Fruit fly (Drosophila melanogaster) whole organism, pupa: ENCODE results near the gene tipE.

Experiments
- CG14655 ChIP-seq: fragments of 200-800 bp; sonication (Bioruptor generic); optimal IDR thresholded peaks from 3 replicates; lab custom pipeline; 2017; ENCODE audit warnings: mild to moderate bottlenecking, missing biosample characterization, missing genetic modification reagents, missing genetic modification characterization
- CG15710 ChIP-seq: fragments of 200-800 bp; sonication (Bioruptor generic); optimal IDR thresholded peaks from 2 replicates; lab custom pipeline; 2018; ENCODE audit warnings: missing biosample characterization, mild to moderate bottlenecking, missing genetic modification characterization, moderate library complexity
- CG17806 ChIP-seq: fragments of 200-800 bp; sonication (Bioruptor generic); optimal IDR thresholded peaks from 2 replicates; lab custom pipeline; 2018; ENCODE audit warnings: missing biosample characterization, mild to moderate bottlenecking, missing genetic modification characterization, moderate library complexity
- CG8159 ChIP-seq: fragments of 200-800 bp; sonication (Bioruptor generic); optimal IDR thresholded peaks from 3 replicates; lab custom pipeline; 2018; ENCODE audit warnings: missing biosample characterization, mild to moderate bottlenecking, missing genetic modification characterization, moderate library complexity
- D1 ChIP-seq: fragments of 200-800 bp; sonication (Bioruptor generic); optimal IDR thresholded peaks from 2 replicates; lab custom pipeline; 2018; ENCODE audit warnings: missing biosample characterization, mild to moderate bottlenecking, missing genetic modification characterization, moderate library complexity
- EcR ChIP-seq: fragments of 200-800 bp; sonication (Bioruptor generic); optimal IDR thresholded peaks from 3 replicates; lab custom pipeline; 2019; ENCODE audit warnings: missing biosample characterization, missing genetic modification characterization, mild to moderate bottlenecking, moderate library complexity, missing genetic modification reagents
- Ets98B ChIP-seq: fragments of 200-800 bp; sonication (Bioruptor generic); IDR thresholded peaks from 2 replicates; pipeline ENCODE4 v1.3.6; 2022; ENCODE audit warnings: missing biosample characterization, missing genetic modification characterization
- Snoo ChIP-seq: fragments of 200-800 bp; sonication (Bioruptor generic); optimal IDR thresholded peaks from 3 replicates; lab custom pipeline; 2017; ENCODE audit warnings: missing biosample characterization, mild to moderate bottlenecking, missing genetic modification characterization, inconsistent platforms
- rn ChIP-seq: fragments of 200-800 bp; sonication (Bioruptor generic); IDR thresholded peaks from 2 replicates; pipeline ENCODE4 v1.3.6; 2022; ENCODE audit warnings: missing biosample characterization, missing genetic modification characterization

dm6 chr3L:4158361-4158760 is 29.9 kb upstream of the tipE start:
- TF ChIP-seq CG17806 (tag; lab: Kevin White, UChicago) = peak; percentile 79
- no peak for TF ChIP-seq EcR (GFP tag; lab: Kevin White, UChicago)
- peak; percentile 78 for TF ChIP-seq CG8159 (tag; lab: Kevin White, UChicago)
- peak; percentile 68 for TF ChIP-seq CG14655 (GFP tag; lab: Kevin White, UChicago)
- peak; percentile 63 for TF ChIP-seq D1 (tag; lab: Kevin White, UChicago)
- TF ChIP-seq Ets98B (GFP tag; lab: Robert Waterston, UW) = peak; percentile 16; the same call in 1 of the 2 replicates
- TF ChIP-seq Snoo (tag; lab: Kevin White, UChicago) = peak; percentile 17
- no peak for TF ChIP-seq rn (GFP tag; lab: Robert Waterston, UW)
- TF ChIP-seq CG15710 = peak; percentile 79
